Fruit fly (Drosophila melanogaster) whole organism, embryonic: Measurements from ENCODE around the gene Acp63F.

Experiments
- Awh ChIP-seq: fragments of 200-800 bp; sonication (Bioruptor generic); IDR thresholded peaks from 2 replicates; pipeline ENCODE4, ENCODE4 v1.3.6; 2022; ENCODE audit warnings: missing biosample characterization, missing genetic modification characterization
- B-H2 ChIP-seq: fragments of 200-800 bp; sonication (Bioruptor generic); optimal IDR thresholded peaks from 2 replicates; lab custom pipeline; 2018; ENCODE audit warnings: missing biosample characterization, mild to moderate bottlenecking, missing genetic modification characterization
- BEAF-32 ChIP-seq: fragments of 200-800 bp; sonication (Bioruptor generic); optimal IDR thresholded peaks from 3 replicates; lab custom pipeline; 2017; ENCODE audit warnings: missing biosample characterization, missing genetic modification characterization, mild to moderate bottlenecking, moderate library complexity, missing genetic modification reagents
- Blimp-1 ChIP-seq: fragments of 200-800 bp; sonication (Bioruptor generic); optimal IDR thresholded peaks from 3 replicates; lab custom pipeline; 2018; ENCODE audit warnings: missing biosample characterization, missing genetic modification characterization, mild to moderate bottlenecking, moderate library complexity, missing genetic modification reagents
- CG10147 ChIP-seq: fragments of 200-800 bp; sonication (Bioruptor generic); optimal IDR thresholded peaks from 2 replicates; lab custom pipeline; 2019; ENCODE audit warnings: missing biosample characterization, mild to moderate bottlenecking, missing genetic modification characterization, moderate library complexity
- CG10267 ChIP-seq: fragments of 200-800 bp; sonication (Bioruptor generic); optimal IDR thresholded peaks from 2 replicates; lab custom pipeline; 2018; ENCODE audit warnings: missing biosample characterization, mild to moderate bottlenecking, missing genetic modification characterization, moderate library complexity
- CG10979 ChIP-seq: fragments of 200-800 bp; sonication (Bioruptor generic); optimal IDR thresholded peaks from 2 replicates; lab custom pipeline; 2018; ENCODE audit warnings: missing biosample characterization, mild to moderate bottlenecking, missing genetic modification characterization, moderate library complexity
- CG11093 ChIP-seq: fragments of 200-800 bp; sonication (Bioruptor generic); IDR thresholded peaks from 3 replicates; pipeline ENCODE4 v1.3.6; 2022; ENCODE audit warnings: missing biosample characterization, missing genetic modification characterization
- CG11504 ChIP-seq: fragments of 200-800 bp; sonication (Bioruptor generic); optimal IDR thresholded peaks from 3 replicates; lab custom pipeline; 2019; ENCODE audit warnings: missing biosample characterization, mild to moderate bottlenecking, missing genetic modification characterization, moderate library complexity
- CG12391 ChIP-seq: fragments of 200-800 bp; sonication (Bioruptor generic); optimal IDR thresholded peaks from 3 replicates; lab custom pipeline; 2018; ENCODE audit warnings: missing biosample characterization, mild to moderate bottlenecking, missing genetic modification characterization, moderate library complexity
- CG1603 ChIP-seq: fragments of 200-800 bp; sonication (Bioruptor generic); optimal IDR thresholded peaks from 2 replicates; lab custom pipeline; 2019; ENCODE audit warnings: missing biosample characterization, mild to moderate bottlenecking, missing genetic modification characterization, moderate library complexity
- CG16815 ChIP-seq: fragments of 200-800 bp; sonication (Bioruptor generic); optimal IDR thresholded peaks from 3 replicates; lab custom pipeline; 2017; ENCODE audit warnings: missing biosample characterization, mild to moderate bottlenecking, missing genetic modification characterization
- CG2678 ChIP-seq: fragments of 200-800 bp; sonication (Bioruptor generic); optimal IDR thresholded peaks from 3 replicates; lab custom pipeline; 2019; ENCODE audit warnings: missing biosample characterization, mild to moderate bottlenecking, missing genetic modification characterization, moderate library complexity
- CG2712 ChIP-seq: fragments of 200-800 bp; optimal IDR thresholded peaks from 3 replicates; lab custom pipeline; 2019; ENCODE audit warnings: missing biosample characterization, mild to moderate bottlenecking, missing genetic modification characterization, moderate library complexity
- CG33213 ChIP-seq: fragments of 200-800 bp; sonication (Bioruptor generic); optimal IDR thresholded peaks from 3 replicates; lab custom pipeline; 2016; ENCODE audit warnings: missing biosample characterization, missing genetic modification characterization
- CG6654 ChIP-seq: fragments of 200-800 bp; sonication (Bioruptor generic); optimal IDR thresholded peaks from 2 replicates; lab custom pipeline; 2017; ENCODE audit warnings: missing biosample characterization, mild to moderate bottlenecking, missing genetic modification characterization
- CG8388 ChIP-seq: fragments of 200-800 bp; sonication (Bioruptor generic); optimal IDR thresholded peaks from 2 replicates; lab custom pipeline; 2019; ENCODE audit warnings: missing biosample characterization, mild to moderate bottlenecking, missing genetic modification characterization, moderate library complexity
- CG9727 ChIP-seq: fragments of 200-800 bp; sonication (Bioruptor generic); optimal IDR thresholded peaks from 3 replicates; lab custom pipeline; 2017; ENCODE audit warnings: missing biosample characterization, mild to moderate bottlenecking, missing genetic modification characterization
- Dbx ChIP-seq: fragments of 200-800 bp; sonication (Bioruptor generic); IDR thresholded peaks from 3 replicates; pipeline ENCODE4 v1.3.6; 2022; ENCODE audit warnings: missing biosample characterization, missing genetic modification characterization
- E2f2 ChIP-seq: fragments of 200-800 bp; sonication (Bioruptor generic); IDR thresholded peaks from 2 replicates; pipeline ENCODE4 v1.3.6; 2022; ENCODE audit warnings: missing biosample characterization, missing genetic modification characterization
- Elba2 ChIP-seq: fragments of 200-800 bp; sonication (Bioruptor generic); optimal IDR thresholded peaks from 3 replicates; lab custom pipeline; 2016; ENCODE audit warnings: missing biosample characterization, missing genetic modification characterization
- Neu2 ChIP-seq: fragments of 200-800 bp; sonication (Bioruptor generic); optimal IDR thresholded peaks from 3 replicates; lab custom pipeline; 2016; ENCODE audit warnings: missing biosample characterization, missing genetic modification characterization, borderline replicate concordance
- Usf ChIP-seq: fragments of 200-800 bp; sonication (Bioruptor generic); optimal IDR thresholded peaks from 2 replicates; lab custom pipeline; 2017; ENCODE audit warnings: missing genotype, missing biosample characterization, missing genetic modification characterization
- Xrp1 ChIP-seq: fragments of 200-800 bp; sonication (Bioruptor generic); IDR thresholded peaks from 2 replicates; pipeline ENCODE4 v1.3.6; 2022; ENCODE audit warnings: missing biosample characterization, missing genetic modification characterization
- bsh ChIP-seq, 2 experiments: fragments of 200-800 bp; sonication (Bioruptor generic); optimal IDR thresholded peaks; 2 replicates each; lab custom pipeline; 2017 to 2018; ENCODE audit warnings: mild to moderate bottlenecking in 2 of 2, missing biosample characterization in 2 of 2, missing genetic modification characterization in 2 of 2, moderate library complexity in 1 of 2
- ci ChIP-seq: fragments of 200-800 bp; sonication (Bioruptor generic); IDR thresholded peaks from 3 replicates; pipeline ENCODE4 v1.3.6; 2022; ENCODE audit warnings: missing biosample characterization, missing genetic modification characterization
- crc ChIP-seq: fragments of 200-800 bp; sonication (Bioruptor generic); optimal IDR thresholded peaks from 2 replicates; lab custom pipeline; 2016; ENCODE audit warnings: missing biosample characterization, missing genetic modification characterization
- dmrt11E ChIP-seq: fragments of 200-800 bp; sonication (Bioruptor generic); optimal IDR thresholded peaks from 3 replicates; lab custom pipeline; 2018; ENCODE audit warnings: missing biosample characterization, mild to moderate bottlenecking, missing genetic modification characterization, moderate library complexity
- gem ChIP-seq: fragments of 200-800 bp; sonication (Bioruptor generic); optimal IDR thresholded peaks from 2 replicates; lab custom pipeline; 2019; ENCODE audit warnings: missing biosample characterization, mild to moderate bottlenecking, missing genetic modification characterization, moderate library complexity
- gsb-n ChIP-seq: fragments of 200-800 bp; sonication (Bioruptor generic); optimal IDR thresholded peaks from 3 replicates; lab custom pipeline; 2018; ENCODE audit warnings: missing biosample characterization, mild to moderate bottlenecking, missing genetic modification characterization
- jumu ChIP-seq: fragments of 200-800 bp; sonication (Bioruptor generic); optimal IDR thresholded peaks from 3 replicates; lab custom pipeline; 2016; ENCODE audit warnings: missing biosample characterization, missing genetic modification characterization
- kni ChIP-seq: fragments of 200-800 bp; sonication (Bioruptor generic); optimal IDR thresholded peaks from 3 replicates; lab custom pipeline; 2017; ENCODE audit warnings: mild to moderate bottlenecking, missing biosample characterization, missing genetic modification reagents, missing genetic modification characterization
- odd ChIP-seq: fragments of 200-800 bp; sonication (Bioruptor generic); optimal IDR thresholded peaks from 2 replicates; lab custom pipeline; 2017; ENCODE audit warnings: missing biosample characterization, mild to moderate bottlenecking, missing genetic modification characterization
- pum ChIP-seq: fragments of 200-800 bp; sonication (Bioruptor generic); optimal IDR thresholded peaks from 2 replicates; lab custom pipeline; 2016; ENCODE audit warnings: missing biosample characterization, missing genetic modification characterization
- row ChIP-seq: fragments of 200-800 bp; sonication (Bioruptor generic); IDR thresholded peaks from 3 replicates; pipeline ENCODE4 v1.3.6; 2022; ENCODE audit warnings: missing biosample characterization, missing genetic modification characterization
- sd ChIP-seq: fragments of 200-800 bp; sonication (Bioruptor generic); optimal IDR thresholded peaks from 3 replicates; lab custom pipeline; 2018; ENCODE audit warnings: missing biosample characterization, mild to moderate bottlenecking, missing genetic modification characterization, moderate library complexity
- sens ChIP-seq: fragments of 200-800 bp; sonication (Bioruptor generic); peaks from one replicate; lab custom pipeline; 2016; ENCODE audit warnings: missing biosample characterization, missing genetic modification characterization
- seq ChIP-seq: fragments of 200-800 bp; sonication (Bioruptor generic); IDR thresholded peaks from 2 replicates; pipeline ENCODE4 v1.3.6; 2022; ENCODE audit warnings: missing biosample characterization, missing genetic modification characterization
- sisA ChIP-seq: fragments of 200-800 bp; sonication (Bioruptor generic); IDR thresholded peaks from 2 replicates; pipeline ENCODE4 v1.3.6; 2022; ENCODE audit warnings: missing biosample characterization, missing genetic modification characterization
- sna ChIP-seq: fragments of 200-800 bp; sonication (Bioruptor generic); IDR thresholded peaks from 2 replicates; pipeline ENCODE4 v1.3.6; 2022; ENCODE audit warnings: missing biosample characterization, missing genetic modification characterization; ENCODE audit not compliant: partially characterized antibody
- stwl ChIP-seq: fragments of 200-800 bp; sonication (Bioruptor generic); optimal IDR thresholded peaks from 3 replicates; lab custom pipeline; 2018; ENCODE audit warnings: missing biosample characterization, mild to moderate bottlenecking, missing genetic modification characterization, moderate library complexity
- trem ChIP-seq: fragments of 200-800 bp; optimal IDR thresholded peaks from 3 replicates; lab custom pipeline; 2019; ENCODE audit warnings: missing biosample characterization, mild to moderate bottlenecking, missing genetic modification characterization, moderate library complexity
- unpg ChIP-seq: fragments of 200-800 bp; sonication (Bioruptor generic); optimal IDR thresholded peaks from 3 replicates; lab custom pipeline; 2018; ENCODE audit warnings: missing biosample characterization, mild to moderate bottlenecking, missing genetic modification characterization, moderate library complexity
- wor ChIP-seq: fragments of 200-800 bp; sonication (Bioruptor generic); IDR thresholded peaks from 2 replicates; pipeline ENCODE4 v1.3.6; 2022; ENCODE audit warnings: missing biosample characterization, missing genetic modification characterization
- zf30C ChIP-seq: fragments of 200-800 bp; sonication (Bioruptor generic); optimal IDR thresholded peaks from 3 replicates; lab custom pipeline; 2018; ENCODE audit warnings: missing biosample characterization, mild to moderate bottlenecking, missing genetic modification characterization
- zfh1 ChIP-seq: fragments of 200-800 bp; sonication (Bioruptor generic); IDR thresholded peaks from 3 replicates; pipeline ENCODE4 v1.3.6; 2022; ENCODE audit warnings: missing biosample characterization, missing genetic modification characterization

Gene Acp63F

dm6 chr3L:3816254-3816653 is at the start of gene Acp63F:
TSS of gene Acp63F (minus strand) at chr3L:3816354.
- TF ChIP-seq B-H2 = no peak
- TF ChIP-seq Elba2 (GFP tag; lab: Kevin White, UChicago) = no peak
- TF ChIP-seq CG10147 = no peak

DNA sequence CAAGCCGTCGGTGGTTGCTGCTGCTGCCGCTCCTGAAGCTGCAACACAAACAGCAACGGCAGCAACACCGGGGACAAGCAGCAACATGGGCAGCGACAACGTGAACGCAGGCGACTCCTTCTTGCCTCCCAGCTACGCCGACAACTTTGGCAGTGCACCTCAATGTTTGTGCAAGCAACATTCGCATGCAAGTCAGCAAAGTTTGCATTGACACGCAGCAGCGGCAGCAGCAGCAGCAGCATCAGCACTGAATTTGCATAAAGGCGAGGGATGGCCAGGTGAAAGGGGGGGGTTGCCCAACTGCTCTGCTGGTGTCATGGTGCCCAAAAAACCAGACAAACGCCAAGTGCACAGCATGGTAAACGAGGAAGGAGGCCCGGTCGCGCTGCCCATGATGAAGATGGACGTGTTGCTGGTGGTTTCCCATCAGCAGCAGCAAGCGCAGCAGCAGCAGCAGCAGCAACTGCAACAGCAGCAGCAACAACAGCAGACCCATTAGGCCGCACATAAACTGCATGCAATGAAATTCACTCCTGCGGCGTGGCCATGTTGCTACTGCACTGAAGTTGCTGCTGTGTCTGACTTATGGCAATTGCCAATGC is 49.2 kb upstream of the Acp63F start:
- peak; percentile 50; the same call in 1 of the 2 replicates for TF ChIP-seq Awh (GFP tag; lab: Robert Waterston, UW)
- TF ChIP-seq trem (tag; lab: Kevin White, UChicago) = no peak
- no peak for TF ChIP-seq Dbx
- peak; percentile 17 for TF ChIP-seq CG11504 (tag; lab: Kevin White, UChicago)
- TF ChIP-seq Neu2 (GFP tag; lab: Kevin White, UChicago) = no peak

DNA sequence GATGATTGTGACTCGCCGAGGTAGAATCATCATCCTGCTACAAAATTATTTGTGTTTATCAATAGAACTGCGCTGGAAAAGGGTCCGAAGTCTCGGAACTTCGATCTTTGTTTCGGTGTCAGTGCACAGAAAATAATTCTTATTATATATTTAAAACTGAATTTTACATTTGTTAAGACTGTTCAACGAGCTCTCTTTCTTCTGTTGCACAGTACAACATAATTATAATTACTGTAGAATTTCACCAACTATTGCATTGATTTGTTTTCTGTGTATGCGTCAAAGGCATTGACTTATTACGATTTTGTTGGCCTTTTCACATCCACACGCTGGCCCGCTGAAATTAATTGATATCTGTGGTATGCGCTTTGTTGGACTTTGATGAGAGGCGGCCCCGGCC is 47.3 kb upstream of the Acp63F start:
- TF ChIP-seq stwl (tag; lab: Kevin White, UChicago) = no peak
- peak; percentile 2 for TF ChIP-seq Blimp-1 (GFP tag; lab: Kevin White, UChicago)
- peak; percentile 16 for TF ChIP-seq CG10267
- TF ChIP-seq CG9727 (GFP tag; lab: Kevin White, UChicago) = peak; percentile 38
- peak; percentile 34 for TF ChIP-seq CG2712 (tag; lab: Kevin White, UChicago)
- TF ChIP-seq CG11093 (GFP tag; lab: Robert Waterston, UW) = 0 out of 3 replicates have a peak, but pooled peaks have one; percentile 13
- TF ChIP-seq crc (GFP tag; lab: Kevin White, UChicago) = no peak
- no peak for TF ChIP-seq sna
- TF ChIP-seq E2f2 = no peak
- TF ChIP-seq zfh1 (GFP tag; lab: Robert Waterston, UW) = 0 out of 3 replicates have a peak, but pooled peaks have one; percentile 32
- TF ChIP-seq Awh (GFP tag; lab: Robert Waterston, UW) = peak; percentile 39; the same call in 1 of the 2 replicates
- no peak for TF ChIP-seq CG6654 (GFP tag; lab: Kevin White, UChicago)
- peak; percentile 36 for TF ChIP-seq gem (tag; lab: Kevin White, UChicago)
- TF ChIP-seq CG1603 (tag; lab: Kevin White, UChicago) = peak; percentile 10
- TF ChIP-seq kni (GFP tag; lab: Kevin White, UChicago) = no peak
- peak in 1 of 2 experiments; percentile 38 for TF ChIP-seq bsh (GFP tag; optimal IDR thresholded peaks at IDR 0.05; lab: Kevin White, UChicago)
- no peak for TF ChIP-seq CG16815 (GFP tag; lab: Kevin White, UChicago)
- TF ChIP-seq CG2678 = no peak
- peak; percentile 51; the same call in 1 of the 2 replicates for TF ChIP-seq Xrp1 (GFP tag; lab: Robert Waterston, UW)
- 0 out of 2 replicates have a peak, but pooled peaks have one; percentile 28 for TF ChIP-seq sisA (GFP tag; lab: Robert Waterston, UW)
- TF ChIP-seq seq = no peak
- TF ChIP-seq unpg = peak; percentile 25
- TF ChIP-seq wor (GFP tag; lab: Robert Waterston, UW) = no peak
- TF ChIP-seq CG12391 = peak; percentile 17
- peak; percentile 23; the same call in 1 of the 3 replicates for TF ChIP-seq row
- TF ChIP-seq odd (GFP tag; lab: Kevin White, UChicago) = no peak
- peak; percentile 63 for TF ChIP-seq sens (GFP tag; lab: Kevin White, UChicago)
- TF ChIP-seq zf30C (GFP tag; lab: Kevin White, UChicago) = peak; percentile 46
- no peak for TF ChIP-seq BEAF-32 (GFP tag; lab: Kevin White, UChicago)
- TF ChIP-seq jumu = no peak
- peak; percentile 6 for TF ChIP-seq CG8388
- TF ChIP-seq ci (GFP tag; lab: Robert Waterston, UW) = 0 out of 3 replicates have a peak, but pooled peaks have one; percentile 11
- TF ChIP-seq gsb-n = no peak
- TF ChIP-seq sd (tag; lab: Kevin White, UChicago) = no peak
- no peak for TF ChIP-seq CG33213
- peak; percentile 41 for TF ChIP-seq dmrt11E (tag; lab: Kevin White, UChicago)
- no peak for TF ChIP-seq pum (GFP tag; lab: Kevin White, UChicago)
- no peak for TF ChIP-seq Usf
- peak; percentile 26 for TF ChIP-seq CG10979 (tag; lab: Kevin White, UChicago)
